Fruit fly (Drosophila melanogaster): ENCODE data around the gene GckIII.

Gene GckIII

DNA sequence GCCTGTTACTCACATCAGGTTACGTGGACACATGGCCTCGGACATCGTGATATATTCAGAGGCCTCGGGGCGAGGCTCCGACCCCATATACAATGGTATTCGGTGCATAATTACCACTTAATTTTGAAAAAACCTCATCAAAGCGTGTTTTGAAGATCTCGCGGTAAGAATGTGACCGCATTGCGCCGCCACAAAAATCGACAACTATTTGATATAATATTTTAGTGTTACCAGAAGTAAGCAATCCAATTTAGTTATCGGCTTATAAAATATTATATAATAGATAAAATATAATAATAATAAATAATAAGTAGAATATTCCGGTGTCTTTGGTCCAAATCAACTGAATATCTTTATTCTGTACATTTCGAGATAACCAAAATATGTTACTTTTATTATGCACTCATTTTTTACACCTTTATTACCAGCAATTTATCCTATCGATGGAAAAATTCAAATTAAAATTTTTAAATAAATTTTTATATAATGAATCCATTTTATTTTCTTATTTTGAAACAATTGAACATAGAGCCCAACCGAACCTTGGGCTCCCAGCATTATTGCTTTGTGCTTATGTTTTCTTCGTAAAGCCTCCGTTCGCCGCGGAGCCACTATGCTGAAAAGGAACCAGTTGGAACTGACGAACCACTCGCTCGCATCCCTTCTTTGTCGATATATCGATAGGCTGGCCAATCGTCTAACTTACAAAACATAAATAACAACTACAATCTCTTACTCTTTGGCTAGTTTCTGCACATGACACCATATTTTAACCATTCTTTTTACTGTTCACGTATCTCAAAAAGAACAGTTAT is 45.1 kb upstream of the GckIII start, which contains the start of the genes CG18213 and Trm7-32 (continued):
- TF ChIP-seq CG13287 (GFP tag; IDR thresholded peaks at IDR 0.05; ENCODE audit: partially characterized antibody) (peak; percentile 86), CG9797 (GFP tag; optimal IDR thresholded peaks at IDR 0.05) (peak; percentile 47), CG6791 (GFP tag; IDR thresholded peaks at IDR 0.05; ENCODE audit: partially characterized antibody) (peak; percentile 87), slbo (GFP tag; IDR thresholded peaks at IDR 0.05) (peak; percentile 60; the same call in 1 of the 2 replicates), fu2 (GFP tag; optimal IDR thresholded peaks at IDR 0.05) (no peak), CG2875 (GFP tag; optimal IDR thresholded peaks at IDR 0.05) (no peak), tna (GFP tag; IDR thresholded peaks at IDR 0.05; ENCODE audit: partially characterized antibody) (peak; percentile 80), CG12391 (tag; optimal IDR thresholded peaks at IDR 0.05) (peak; percentile 49), Scr (GFP tag; IDR thresholded peaks at IDR 0.05; ENCODE audit: partially characterized antibody) (peak; percentile 87), Six4 (GFP tag; optimal IDR thresholded peaks at IDR 0.05) (no peak), CG6765 (GFP tag; optimal IDR thresholded peaks at IDR 0.05) (no peak), HLH4C (GFP tag; IDR thresholded peaks at IDR 0.05; ENCODE audit: partially characterized antibody) (peak; percentile 80), CG3726 (GFP tag; IDR thresholded peaks at IDR 0.05) (no peak), Sox100B (GFP tag; optimal IDR thresholded peaks at IDR 0.05) (peak; percentile 1), CG33213 (GFP tag; optimal IDR thresholded peaks at IDR 0.05) (peak; percentile 4), CG13775 (GFP tag; optimal IDR thresholded peaks at IDR 0.05) (peak; percentile 17), CG31388 (GFP tag; optimal IDR thresholded peaks at IDR 0.05) (no peak), mam (GFP tag; optimal IDR thresholded peaks at IDR 0.05) (peak; percentile 40), luna (GFP tag; optimal IDR thresholded peaks at IDR 0.05) (peak; percentile 3), Myb (GFP tag; optimal IDR thresholded peaks at IDR 0.05) (peak; percentile 12), MBD-R2 (GFP tag; IDR thresholded peaks at IDR 0.05) (peak; percentile 72), Sry-δ (GFP tag; optimal IDR thresholded peaks at IDR 0.05) (peak; percentile 77), ewg (GFP tag; optimal IDR thresholded peaks at IDR 0.05) (no peak), CG34224 (GFP tag; IDR thresholded peaks at IDR 0.05; ENCODE audit: partially characterized antibody) (peak; percentile 71), cas (GFP tag; IDR thresholded peaks at IDR 0.05) (no peak), Dp (GFP tag; optimal IDR thresholded peaks at IDR 0.05) (peak; percentile 71), lmd (GFP tag; IDR thresholded peaks at IDR 0.05) (no peak; the same call in 1 of the 2 replicates), Dll (GFP tag; IDR thresholded peaks at IDR 0.05; ENCODE audit: partially characterized antibody) (peak; percentile 83), Side (GFP tag; optimal IDR thresholded peaks at IDR 0.05) (no peak), CG14710 (tag; optimal IDR thresholded peaks at IDR 0.05) (peak; percentile 48), sens (GFP tag) (peak; percentile 73), gro (GFP tag; optimal IDR thresholded peaks at IDR 0.05) (peak; percentile 27), eve (GFP tag; optimal IDR thresholded peaks at IDR 0.05) (no peak), Bgb (GFP tag; IDR thresholded peaks at IDR 0.05; ENCODE audit: partially characterized antibody) (peak; percentile 92), CG17829 (tag; optimal IDR thresholded peaks at IDR 0.05) (no peak), CG12155 (GFP tag; optimal IDR thresholded peaks at IDR 0.05) (peak; percentile 23), ranshi (GFP tag; IDR thresholded peaks at IDR 0.05) (0 out of 2 replicates have a peak, but pooled peaks have one; percentile 10), CG10366 (GFP tag; IDR thresholded peaks at IDR 0.05) (0 out of 2 replicates have a peak, but pooled peaks have one; percentile 12), Hr3 (GFP tag; optimal IDR thresholded peaks at IDR 0.05) (no peak), yki (optimal IDR thresholded peaks at IDR 0.05) (no peak), lov (optimal IDR thresholded peaks at IDR 0.05) (no peak), lov (GFP tag; IDR thresholded peaks at IDR 0.05) (no peak), amos (GFP tag; IDR thresholded peaks at IDR 0.05; ENCODE audit: partially characterized antibody) (peak; percentile 86), repo (GFP tag; optimal IDR thresholded peaks at IDR 0.05) (no peak), CG10543 (GFP tag; optimal IDR thresholded peaks at IDR 0.05) (peak; percentile 1), unpg (GFP tag; optimal IDR thresholded peaks at IDR 0.05) (no peak), Pdp1 (GFP tag; optimal IDR thresholded peaks at IDR 0.05) (peak in 1 of 2 experiments; percentile 53), CG6654 (GFP tag; optimal IDR thresholded peaks at IDR 0.05) (no peak), CG14965 (GFP tag; optimal IDR thresholded peaks at IDR 0.05; ENCODE audit: borderline replicate concordance) (no peak)
